Worm (Caenorhabditis elegans) whole organism, L2 larva: ENCODE measurements around the gene T20B12.4.

Source experiments
- C34F6.9 ChIP-seq: fragments of 150-350 bp; optimal IDR thresholded peaks from 2 replicates; lab custom pipeline; 2014; ENCODE audit warnings: missing biosample characterization, missing genetic modification characterization
- R02D3.7 ChIP-seq: fragments of 150-350 bp; optimal IDR thresholded peaks from 2 replicates; lab custom pipeline; 2014; ENCODE audit warnings: missing biosample characterization, missing genetic modification characterization
- Y55F3AM.14 ChIP-seq: fragments of 200-800 bp; sonication (Bioruptor generic); optimal IDR thresholded peaks from 2 replicates; lab custom pipeline; 2018; ENCODE audit warnings: mild to moderate bottlenecking, missing genetic modification characterization, missing compliant biosample characterization
- alr-1 ChIP-seq: fragments of 150-350 bp; optimal IDR thresholded peaks from 2 replicates; lab custom pipeline; 2014; ENCODE audit warnings: missing biosample characterization, missing genetic modification characterization
- ama-1 ChIP-seq: fragments of 150-350 bp; optimal IDR thresholded peaks from 2 replicates; lab custom pipeline; 2018; ENCODE audit warnings: inconsistent platforms
- blmp-1 ChIP-seq: sonication (generic microtip); optimal IDR thresholded peaks from 2 replicates; lab custom pipeline; 2017; ENCODE audit warnings: missing genetic modification characterization, mild to moderate bottlenecking, missing compliant biosample characterization, antibody characterized with exemption, moderate library complexity; ENCODE audit not compliant: insufficient read depth
- ceh-16 ChIP-seq: fragments of 150-350 bp; optimal IDR thresholded peaks from 2 replicates; lab custom pipeline; 2014; ENCODE audit warnings: missing biosample characterization, missing genetic modification characterization
- ceh-82 ChIP-seq: fragments of 150-350 bp; optimal IDR thresholded peaks from 2 replicates; lab custom pipeline; 2014; ENCODE audit warnings: missing biosample characterization, missing genetic modification characterization
- crh-2 ChIP-seq: sonication (generic microtip); optimal IDR thresholded peaks from 2 replicates; lab custom pipeline; 2017; ENCODE audit warnings: missing biosample characterization, missing genetic modification characterization
- egl-27 ChIP-seq: sonication (generic microtip); optimal IDR thresholded peaks from 3 replicates; lab custom pipeline; 2017; ENCODE audit warnings: missing biosample characterization, missing genetic modification reagents, missing genetic modification characterization
- elt-1 ChIP-seq: fragments of 150-350 bp; optimal IDR thresholded peaks from 2 replicates; lab custom pipeline; 2014; ENCODE audit warnings: missing biosample characterization, missing genetic modification characterization
- elt-3 ChIP-seq: sonication (generic microtip); optimal IDR thresholded peaks from 2 replicates; lab custom pipeline; 2017; ENCODE audit warnings: missing biosample characterization, missing genetic modification characterization
- fos-1 ChIP-seq: fragments of 150-350 bp; optimal IDR thresholded peaks from 2 replicates; lab custom pipeline; 2014; ENCODE audit warnings: missing biosample characterization, missing genetic modification characterization
- gmeb-1 ChIP-seq: fragments of 150-350 bp; optimal IDR thresholded peaks from 2 replicates; lab custom pipeline; 2014; ENCODE audit warnings: missing biosample characterization, missing genetic modification characterization
- lin-13 ChIP-seq: fragments of 150-350 bp; optimal IDR thresholded peaks from 2 replicates; lab custom pipeline; 2014; ENCODE audit warnings: missing biosample characterization, missing genetic modification reagents, missing genetic modification characterization
- lin-39 ChIP-seq: fragments of 150-350 bp; optimal IDR thresholded peaks from 2 replicates; lab custom pipeline; 2014; ENCODE audit warnings: missing biosample characterization, missing genetic modification reagents, missing genetic modification characterization
- lsy-2 ChIP-seq, 2 experiments: fragments of 150-350 bp in 1 of 2; sonication (generic microtip) in 1 of 2; optimal IDR thresholded peaks; 2 replicates each; lab custom pipeline; 2014 to 2017; ENCODE audit warnings: missing biosample characterization in 2 of 2, missing genetic modification characterization in 2 of 2
- mab-5 ChIP-seq: fragments of 150-350 bp; optimal IDR thresholded peaks from 2 replicates; lab custom pipeline; 2014; ENCODE audit warnings: missing biosample characterization, missing genetic modification characterization
- mbf-1 ChIP-seq: sonication (generic microtip); optimal IDR thresholded peaks from 2 replicates; lab custom pipeline; 2017; ENCODE audit warnings: missing biosample characterization, missing genetic modification characterization
- mdl-1 ChIP-seq, 2 experiments: fragments of 150-350 bp in 1 of 2; sonication (generic microtip) in 1 of 2; optimal IDR thresholded peaks; 2 replicates each; lab custom pipeline; 2017; ENCODE audit warnings: missing biosample characterization in 2 of 2, missing genetic modification characterization in 2 of 2
- nhr-10 ChIP-seq: sonication (generic microtip); optimal IDR thresholded peaks from 2 replicates; lab custom pipeline; 2017; ENCODE audit warnings: missing biosample characterization, missing genetic modification characterization
- nhr-12 ChIP-seq: fragments of 150-350 bp; optimal IDR thresholded peaks from 2 replicates; lab custom pipeline; 2014; ENCODE audit warnings: missing biosample characterization, missing genetic modification characterization
- nhr-129 ChIP-seq: fragments of 150-350 bp; optimal IDR thresholded peaks from 2 replicates; lab custom pipeline; 2014; ENCODE audit warnings: missing biosample characterization, missing genetic modification characterization
- nhr-21 ChIP-seq: fragments of 150-350 bp; optimal IDR thresholded peaks from 2 replicates; lab custom pipeline; 2014; ENCODE audit warnings: missing biosample characterization, missing genetic modification characterization
- nhr-237 ChIP-seq: fragments of 150-350 bp; optimal IDR thresholded peaks from 2 replicates; lab custom pipeline; 2014; ENCODE audit warnings: missing biosample characterization, missing genetic modification characterization
- nhr-25 ChIP-seq: fragments of 150-350 bp; sonication (generic microtip); optimal IDR thresholded peaks from 3 replicates; lab custom pipeline; 2014; ENCODE audit warnings: missing biosample characterization, missing genetic modification characterization
- nhr-6 ChIP-seq: fragments of 150-350 bp; optimal IDR thresholded peaks from 2 replicates; lab custom pipeline; 2014; ENCODE audit warnings: missing biosample characterization, missing genetic modification characterization
- nhr-77 ChIP-seq: fragments of 150-350 bp; optimal IDR thresholded peaks from 2 replicates; lab custom pipeline; 2014; ENCODE audit warnings: missing biosample characterization, missing genetic modification characterization
- peb-1 ChIP-seq: fragments of 150-350 bp; optimal IDR thresholded peaks from 2 replicates; lab custom pipeline; 2014; ENCODE audit warnings: missing biosample characterization, missing genetic modification characterization
- sem-4 ChIP-seq: fragments of 150-350 bp; optimal IDR thresholded peaks from 2 replicates; lab custom pipeline; 2014; ENCODE audit warnings: missing biosample characterization, missing genetic modification reagents, missing genetic modification characterization
- skn-1 ChIP-seq: sonication (generic microtip); optimal IDR thresholded peaks from 2 replicates; lab custom pipeline; 2017; ENCODE audit warnings: missing biosample characterization, missing genetic modification characterization
- sma-3 ChIP-seq: sonication (generic microtip); optimal IDR thresholded peaks from 2 replicates; lab custom pipeline; 2016; ENCODE audit warnings: missing genetic modification reagents, missing genetic modification characterization, missing compliant biosample characterization
- sma-9 ChIP-seq, 2 experiments: fragments of 150-350 bp in 1 of 2; sonication (generic microtip) in 1 of 2; optimal IDR thresholded peaks; 2 replicates each; lab custom pipeline; 2014 to 2016; ENCODE audit warnings: missing genetic modification characterization in 2 of 2, mild to moderate bottlenecking in 1 of 2, missing biosample characterization in 1 of 2, missing compliant biosample characterization in 1 of 2, missing genetic modification reagents in 1 of 2, moderate library complexity in 1 of 2
- unc-39 ChIP-seq: fragments of 150-350 bp; optimal IDR thresholded peaks from 2 replicates; lab custom pipeline; 2014; ENCODE audit warnings: missing biosample characterization, missing genetic modification characterization
- unc-55 ChIP-seq: fragments of 150-350 bp; sonication (generic microtip); optimal IDR thresholded peaks from 3 replicates; lab custom pipeline; 2014; ENCODE audit warnings: missing biosample characterization, missing genetic modification reagents, missing genetic modification characterization
- unc-62 ChIP-seq: fragments of 150-350 bp; optimal IDR thresholded peaks from 2 replicates; lab custom pipeline; 2014; ENCODE audit warnings: missing biosample characterization, missing genetic modification reagents, missing genetic modification characterization
- zag-1 ChIP-seq: fragments of 150-350 bp; optimal IDR thresholded peaks from 2 replicates; lab custom pipeline; 2014; ENCODE audit warnings: missing biosample characterization, missing genetic modification characterization
- ztf-1 ChIP-seq: fragments of 200-800 bp; sonication (Bioruptor generic); conservative IDR thresholded peaks from 2 replicates; pipeline ENCODE4 v1.3.6; 2022; ENCODE audit warnings: missing genetic modification characterization, missing compliant biosample characterization
- ztf-11 ChIP-seq: sonication (generic microtip); optimal IDR thresholded peaks from 2 replicates; lab custom pipeline; 2017; ENCODE audit warnings: missing biosample characterization, missing genetic modification characterization

T20B12.4 gene

ce11 chrIII:7370569-7370968, 3.1 kb downstream of the T20B12.4 start:
- TF ChIP-seq ama-1 (lab: Kevin White, UChicago): no peak
- no peak for TF ChIP-seq peb-1 (tag; lab: Kevin White, UChicago)
- TF ChIP-seq ztf-1 (GFP tag; lab: Robert Waterston, UW): no peak
- no peak for TF ChIP-seq R02D3.7 (tag; lab: Kevin White, UChicago)
- TF ChIP-seq sma-3: no peak
- TF ChIP-seq lin-13 (GFP tag; lab: Kevin White, UChicago): no peak
- TF ChIP-seq mbf-1 (tag; lab: Kevin White, UChicago): no peak
- no peak for TF ChIP-seq skn-1 (tag; lab: Kevin White, UChicago)
- TF ChIP-seq ceh-82: no peak
- TF ChIP-seq nhr-21 (tag; lab: Kevin White, UChicago): no peak

ce11 chrIII:7373802-7374435, 6.4 kb downstream of the T20B12.4 start:
- TF ChIP-seq ama-1 (lab: Kevin White, UChicago) (peak; percentile 32), R02D3.7 (tag; lab: Kevin White, UChicago) (no peak)

DNA sequence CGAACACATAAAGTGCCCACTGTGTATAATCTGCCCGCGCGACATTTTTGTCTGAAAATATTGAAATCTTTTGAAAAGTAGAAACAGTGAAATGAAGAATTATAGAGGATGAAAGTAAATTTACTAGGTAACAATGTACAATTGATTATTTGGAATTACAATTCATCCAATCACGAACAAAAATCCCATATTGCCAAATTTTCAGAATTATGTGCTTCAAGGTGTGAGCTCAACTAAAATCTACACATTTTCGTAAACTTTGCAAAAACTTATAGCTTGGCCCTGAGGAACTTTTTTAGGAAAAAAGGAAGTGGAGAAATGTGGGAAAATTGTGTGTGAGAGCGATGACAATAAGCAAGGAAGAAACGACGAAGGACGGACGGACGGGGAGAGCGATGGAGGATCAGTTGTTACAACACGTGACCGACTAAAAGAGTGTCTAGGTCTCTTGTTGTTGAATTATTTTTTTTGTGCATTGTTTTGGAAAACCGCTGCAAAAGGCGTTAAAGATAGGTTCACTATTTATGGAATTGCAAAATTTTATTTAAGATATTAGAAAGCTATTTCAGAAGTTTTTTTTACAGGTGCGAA, 7.3 kb downstream of the T20B12.4 start, which contains the start of gene mml-1:
mml-1 (minus strand) TSS at position 51 of the 591 bp plus-strand sequence.
- TF ChIP-seq mdl-1 (tag; optimal IDR thresholded peaks at IDR 0.05; lab: Kevin White, UChicago) (no peak), ztf-11 (tag; lab: Kevin White, UChicago) (no peak), sma-9 (GFP tag; optimal IDR thresholded peaks at IDR 0.05; lab: Kevin White, UChicago) (no peak), sma-9 (tag; optimal IDR thresholded peaks at IDR 0.05; lab: Kevin White, UChicago) (no peak), crh-2 (tag; lab: Kevin White, UChicago) (peak; percentile 23), Y55F3AM.14 (GFP tag; lab: Kevin White, UChicago) (no peak), nhr-25 (tag; lab: Kevin White, UChicago) (no peak), alr-1 (tag; lab: Kevin White, UChicago) (no peak), sem-4 (tag; lab: Kevin White, UChicago) (no peak), R02D3.7 (tag; lab: Kevin White, UChicago) (no peak), unc-39 (tag; lab: Kevin White, UChicago) (no peak), nhr-77 (tag; lab: Kevin White, UChicago) (no peak), zag-1 (tag; lab: Kevin White, UChicago) (no peak), nhr-129 (tag; lab: Kevin White, UChicago) (peak; percentile 51), mab-5 (no peak), nhr-6 (tag; lab: Kevin White, UChicago) (no peak), elt-3 (tag; lab: Kevin White, UChicago) (no peak), lin-13 (GFP tag; lab: Kevin White, UChicago) (peak; percentile 2), lin-39 (tag; lab: Kevin White, UChicago) (no peak), peb-1 (tag; lab: Kevin White, UChicago) (no peak), elt-1 (tag; lab: Kevin White, UChicago) (no peak), nhr-12 (no peak), ama-1 (lab: Kevin White, UChicago) (peak; percentile 85), blmp-1 (tag; lab: Kevin White, UChicago) (no peak), lsy-2 (tag; optimal IDR thresholded peaks at IDR 0.05; lab: Kevin White, UChicago) (peak in 1 of 2 experiments; percentile 31), unc-62 (no peak), ceh-16 (tag; lab: Kevin White, UChicago) (no peak), mbf-1 (tag; lab: Kevin White, UChicago) (no peak), nhr-237 (tag; lab: Kevin White, UChicago) (no peak), unc-55 (no peak), C34F6.9 (tag; lab: Kevin White, UChicago) (peak; percentile 57), sma-3 (no peak), gmeb-1 (tag; lab: Kevin White, UChicago) (no peak), egl-27 (tag; lab: Kevin White, UChicago) (no peak), fos-1 (no peak), nhr-10 (tag; lab: Kevin White, UChicago) (no peak)
